Worm (Caenorhabditis elegans): Measurements from ENCODE around the gene F20H11.4.

F20H11.4 gene

DNA sequence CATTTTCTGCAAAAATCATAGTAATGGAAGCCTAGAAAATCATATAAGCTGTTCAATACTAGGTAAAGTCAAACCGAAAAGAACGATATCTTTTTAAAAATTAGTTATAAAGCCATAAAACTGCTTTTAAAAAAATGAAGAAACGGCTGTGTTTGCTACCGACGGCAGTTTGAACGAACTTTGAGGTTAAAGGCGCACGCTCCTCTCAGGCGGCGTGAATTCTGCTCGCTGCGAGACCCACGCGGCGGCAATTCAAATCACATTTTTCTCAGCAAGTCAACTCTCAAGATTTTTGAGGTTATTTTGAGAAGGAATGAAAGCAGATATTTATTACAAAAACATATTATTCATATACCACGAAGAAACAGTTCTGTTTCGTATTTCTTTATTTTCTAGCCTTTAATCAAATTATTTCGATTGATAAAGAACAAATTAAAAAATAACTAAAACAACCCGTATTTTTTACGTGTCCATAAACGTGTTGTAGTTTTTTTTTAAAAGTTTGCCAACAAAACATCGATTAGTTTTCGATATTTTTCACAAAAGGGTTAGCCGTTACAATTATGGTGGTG is at the start of gene F20H11.4, which contains the start of gene mdh-2:
Gene F20H11.4 (plus strand): TSS at position 522 of the 572 bp plus-strand sequence.
Gene mdh-2 (minus strand): TSS at position 6 of the 572 bp plus-strand sequence.
- no peak for TF ChIP-seq unc-62 (GFP tag; optimal IDR thresholded peaks at IDR 0.05)

ce11 chrIII:6577159-6577558 is 31.3 kb upstream of the F20H11.4 start:
- no peak for TF ChIP-seq unc-62 (GFP tag; optimal IDR thresholded peaks at IDR 0.05)

DNA sequence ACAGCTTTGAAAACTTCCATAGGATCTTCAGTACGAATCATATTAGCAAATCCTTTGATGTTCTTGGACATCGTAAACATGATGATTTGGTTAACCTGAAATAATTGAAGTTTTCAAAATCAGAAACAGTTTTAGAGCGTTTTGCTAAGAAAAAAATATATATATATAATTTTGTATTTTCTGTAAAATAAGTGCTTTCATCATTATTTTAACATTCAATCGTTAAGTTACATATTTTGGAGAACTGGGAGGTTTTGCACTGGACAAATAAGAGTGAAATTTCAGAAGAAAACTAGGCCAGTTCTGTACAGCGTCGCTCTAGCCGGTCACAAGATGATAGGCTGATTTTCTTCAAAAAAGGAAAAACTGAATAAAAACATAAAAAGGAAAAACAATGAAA is 29.9 kb upstream of the F20H11.4 start, which contains the start of gene F27B3.6:
Gene F27B3.6 (minus strand): TSS at position 101 of the 400 bp plus-strand sequence.
- TF ChIP-seq unc-62 (GFP tag; optimal IDR thresholded peaks at IDR 0.05): no peak

- TF ChIP-seq unc-62 (GFP tag; optimal IDR thresholded peaks at IDR 0.05): no peak
These were observed 29.0 kb upstream of the F20H11.4 start, which contains the start of gene F27B3.8 for ce11 chrIII:6579398-6579797. TSS of gene F27B3.8 (plus strand) at chrIII:6579698.

DNA sequence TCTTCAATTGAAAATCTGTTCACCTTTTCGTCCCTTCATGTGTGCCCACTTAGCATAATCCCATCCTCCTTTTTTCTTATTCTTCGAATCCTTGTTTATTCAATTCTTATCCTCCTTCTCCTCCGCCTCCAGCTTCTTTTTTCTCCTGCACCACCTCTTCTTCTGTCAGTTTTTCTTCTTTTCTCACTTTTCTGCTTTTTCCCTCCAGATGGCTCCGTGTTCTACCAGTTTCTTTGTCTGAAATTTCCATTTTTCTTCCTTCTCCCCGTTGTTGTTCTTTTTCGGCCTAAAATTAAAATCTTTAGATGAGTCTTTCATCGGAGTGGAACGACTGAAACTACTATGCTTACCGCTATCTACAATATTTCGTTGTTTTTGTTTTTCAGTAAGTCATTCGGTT is 26.8 kb upstream of the F20H11.4 start, which contains the start of gene acr-21:
Gene acr-21 (plus strand): TSS at position 301 of the 400 bp plus-strand sequence.
- no peak for TF ChIP-seq unc-62 (GFP tag; optimal IDR thresholded peaks at IDR 0.05)

DNA sequence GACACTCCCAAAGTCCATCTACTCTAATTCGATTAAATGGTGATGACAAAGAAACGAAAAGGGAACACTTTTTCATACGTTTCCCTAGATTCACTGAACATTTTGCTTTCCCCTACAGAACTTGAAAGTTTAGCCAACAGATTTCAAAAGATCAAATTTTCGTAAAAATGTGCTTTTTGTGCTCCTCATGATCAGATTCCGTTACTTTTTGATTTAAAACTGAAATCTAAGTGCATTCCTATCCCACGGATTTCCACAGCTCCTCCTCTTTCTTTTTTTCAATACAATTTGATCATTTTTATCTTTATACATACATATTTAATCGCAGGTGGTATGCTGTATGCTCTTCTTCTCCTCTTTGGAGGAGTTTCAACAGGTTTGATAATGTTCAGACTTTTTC is 20.9 kb upstream of the F20H11.4 start, which contains the start of gene ddo-3:
Gene ddo-3 (plus strand): TSS at position 301 of the 400 bp plus-strand sequence.
- no peak for TF ChIP-seq unc-62 (GFP tag; optimal IDR thresholded peaks at IDR 0.05)

DNA sequence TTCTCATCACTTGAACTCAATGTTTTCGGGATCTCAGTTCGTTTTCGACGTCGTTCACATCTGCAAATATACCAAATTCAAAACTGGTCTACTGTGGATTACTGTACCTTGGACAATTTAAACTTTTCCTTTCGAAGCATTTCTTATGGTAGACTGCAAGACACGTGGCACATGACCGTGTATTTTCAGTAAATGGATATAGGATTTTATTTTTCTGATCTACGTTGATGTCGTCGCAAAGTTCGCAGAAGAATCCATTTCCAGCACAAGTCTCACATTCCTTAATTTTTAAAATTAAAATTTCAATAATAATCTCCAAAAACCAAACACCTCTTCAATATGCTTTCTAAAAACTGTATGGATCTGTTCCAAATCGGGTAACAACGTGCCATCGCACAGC is 18.9 kb upstream of the F20H11.4 start:
- no peak for TF ChIP-seq unc-62 (GFP tag; optimal IDR thresholded peaks at IDR 0.05)

ce11 chrIII:6592075-6592474 is 16.3 kb upstream of the F20H11.4 start, which contains the start of gene F20H11.1:
TSS of gene F20H11.1 (minus strand) at chrIII:6592175.
- no peak for TF ChIP-seq unc-62 (GFP tag; optimal IDR thresholded peaks at IDR 0.05)

ce11 chrIII:6594069-6594468 is 14.4 kb upstream of the F20H11.4 start:
- TF ChIP-seq unc-62 (GFP tag; optimal IDR thresholded peaks at IDR 0.05): no peak

DNA sequence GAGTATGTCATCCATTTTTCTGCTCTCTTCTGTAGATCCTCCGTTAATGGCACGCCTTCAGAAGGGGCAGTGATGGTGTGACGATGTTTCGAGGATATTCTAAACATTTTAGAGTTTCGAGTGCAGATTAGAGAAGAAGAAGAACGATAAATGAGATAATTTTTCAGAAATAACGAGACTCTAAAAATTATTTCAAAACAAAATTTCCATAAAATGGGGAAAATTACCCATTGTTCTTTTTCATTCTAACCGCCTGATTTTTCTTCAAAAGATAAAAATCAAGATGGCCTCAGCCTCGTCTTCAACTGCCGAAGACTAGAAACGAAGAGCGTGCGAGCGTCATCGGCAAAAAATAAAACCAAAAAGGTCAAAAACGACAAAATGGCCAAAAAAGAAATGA is 7.3 kb upstream of the F20H11.4 start, which contains the start of gene let-765:
Gene let-765 (minus strand): TSS at position 101 of the 400 bp plus-strand sequence.
- no peak for TF ChIP-seq unc-62 (GFP tag; optimal IDR thresholded peaks at IDR 0.05)

ce11 chrIII:6603185-6603584 is 5.2 kb upstream of the F20H11.4 start:
- TF ChIP-seq unc-62 (GFP tag; optimal IDR thresholded peaks at IDR 0.05): no peak

DNA sequence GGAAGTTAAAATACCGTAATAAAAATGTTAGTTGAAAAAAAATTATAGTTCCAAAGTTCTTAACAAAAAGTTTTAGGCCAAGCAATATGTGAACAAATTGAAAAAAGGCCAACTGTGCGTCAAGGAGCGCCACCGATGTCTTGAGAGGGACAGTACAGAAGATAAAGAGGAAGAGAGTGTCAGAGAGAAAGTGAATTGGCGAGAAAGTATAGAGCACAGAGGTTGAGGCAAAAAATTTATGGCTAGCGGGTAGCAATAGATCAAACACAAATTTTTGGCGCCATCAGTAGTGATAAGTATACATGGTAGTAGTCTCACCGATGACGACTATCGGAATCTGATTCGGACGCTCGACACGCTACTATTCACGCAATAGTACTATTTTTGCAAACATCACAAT is 4.1 kb upstream of the F20H11.4 start:
- no peak for TF ChIP-seq unc-62 (GFP tag; optimal IDR thresholded peaks at IDR 0.05)

DNA sequence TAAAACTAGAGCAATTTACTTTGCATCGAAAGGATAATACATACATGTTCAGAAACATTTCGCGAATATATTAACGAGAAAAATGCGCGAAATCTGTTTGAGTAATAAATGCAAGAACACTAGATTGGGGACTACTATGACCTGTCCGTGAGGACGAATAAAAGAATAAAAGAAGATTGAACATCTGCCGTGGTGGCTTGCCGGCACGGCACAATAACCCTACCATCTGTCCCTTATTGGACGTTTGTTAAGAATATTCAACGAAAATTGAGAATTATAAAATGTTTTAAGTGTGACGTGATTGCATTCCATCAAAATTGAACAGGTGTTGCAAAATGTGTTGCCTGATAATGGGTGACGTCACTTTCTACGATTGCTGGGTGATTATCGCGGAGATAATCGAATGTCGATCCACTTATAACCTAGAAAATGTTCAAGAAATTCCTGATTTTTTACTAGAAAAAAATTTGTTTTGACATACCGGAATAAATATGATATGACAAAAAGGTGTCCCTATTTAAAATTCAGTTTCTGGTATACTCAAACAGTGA is 2.9 kb upstream of the F20H11.4 start:
- TF ChIP-seq unc-62 (GFP tag; optimal IDR thresholded peaks at IDR 0.05): no peak

ce11 chrIII:6606022-6606467 is 2.4 kb upstream of the F20H11.4 start:
- no peak for TF ChIP-seq unc-62 (GFP tag; optimal IDR thresholded peaks at IDR 0.05)

DNA sequence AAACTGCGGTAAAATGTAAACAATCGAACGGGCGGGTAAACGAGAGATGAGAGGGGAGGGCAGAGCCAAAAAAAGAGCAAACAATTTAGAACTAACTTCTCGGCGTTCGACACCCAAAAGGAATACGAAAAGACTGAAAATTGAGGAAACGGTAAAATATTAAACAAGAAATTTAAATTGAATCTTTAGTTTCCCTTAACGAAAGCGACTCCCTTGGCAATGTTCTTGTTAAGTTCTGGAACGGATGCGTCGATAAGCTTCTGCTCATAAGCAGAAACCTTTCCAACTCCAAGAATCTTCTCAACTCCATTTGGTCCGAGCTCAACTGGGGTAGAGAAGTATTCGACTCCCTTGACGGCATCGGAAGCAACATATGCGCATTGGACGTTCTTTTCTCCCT is 1.8 kb upstream of the F20H11.4 start:
- TF ChIP-seq unc-62 (GFP tag; optimal IDR thresholded peaks at IDR 0.05): no peak

ce11 chrIII:6607067-6607466 is 1.4 kb upstream of the F20H11.4 start:
- no peak for TF ChIP-seq unc-62 (GFP tag; optimal IDR thresholded peaks at IDR 0.05)

DNA sequence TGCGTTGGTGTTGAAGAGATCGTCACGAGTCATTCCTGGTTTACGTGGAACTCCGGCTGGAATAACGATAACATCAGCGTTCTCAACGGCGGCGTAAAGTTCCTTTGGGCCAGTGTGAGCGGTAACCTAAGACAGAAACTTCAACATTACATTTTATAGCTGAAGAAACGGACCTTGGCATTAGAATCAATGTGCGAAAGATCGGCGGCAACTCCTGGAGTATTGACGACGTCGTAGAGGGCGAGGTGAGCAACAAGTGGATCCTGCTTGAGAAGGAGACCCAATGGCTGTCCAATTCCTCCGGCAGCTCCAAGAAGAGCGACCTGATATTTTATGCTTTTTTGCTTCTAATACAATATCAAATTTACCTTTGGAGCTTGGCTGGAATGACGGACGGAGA is 776 bp upstream of the F20H11.4 start:
- TF ChIP-seq unc-62 (GFP tag; optimal IDR thresholded peaks at IDR 0.05): no peak
